Fruit fly (Drosophila melanogaster) whole organism, pupa: ENCODE measurements around the gene CG14551.

Experiments used
- CG10348 ChIP-seq: fragments of 200-800 bp; sonication (Bioruptor generic); IDR thresholded peaks from 2 replicates; pipeline ENCODE4 v1.3.6; 2022; ENCODE audit warnings: missing biosample characterization, missing genetic modification characterization
- CG12605 ChIP-seq: fragments of 200-800 bp; sonication (Bioruptor generic); IDR thresholded peaks from 2 replicates; pipeline ENCODE4 v1.3.6; 2022; ENCODE audit warnings: missing biosample characterization, missing genetic modification characterization
- CG13204 ChIP-seq: fragments of 200-800 bp; sonication (Bioruptor generic); optimal IDR thresholded peaks from 2 replicates; lab custom pipeline; 2018; ENCODE audit warnings: missing biosample characterization, mild to moderate bottlenecking, missing genetic modification characterization, moderate library complexity
- CG14655 ChIP-seq: fragments of 200-800 bp; sonication (Bioruptor generic); optimal IDR thresholded peaks from 3 replicates; lab custom pipeline; 2017; ENCODE audit warnings: mild to moderate bottlenecking, missing biosample characterization, missing genetic modification reagents, missing genetic modification characterization
- CG15710 ChIP-seq: fragments of 200-800 bp; sonication (Bioruptor generic); optimal IDR thresholded peaks from 2 replicates; lab custom pipeline; 2018; ENCODE audit warnings: missing biosample characterization, mild to moderate bottlenecking, missing genetic modification characterization, moderate library complexity
- CG17806 ChIP-seq: fragments of 200-800 bp; sonication (Bioruptor generic); optimal IDR thresholded peaks from 2 replicates; lab custom pipeline; 2018; ENCODE audit warnings: missing biosample characterization, mild to moderate bottlenecking, missing genetic modification characterization, moderate library complexity
- CG32121 ChIP-seq: fragments of 200-800 bp; sonication (Bioruptor generic); IDR thresholded peaks from 2 replicates; pipeline ENCODE4 v1.3.6; 2022; ENCODE audit warnings: missing biosample characterization, missing genetic modification characterization
- CG34367 ChIP-seq: fragments of 200-800 bp; sonication (Bioruptor generic); optimal IDR thresholded peaks from 2 replicates; lab custom pipeline; 2018; ENCODE audit warnings: missing biosample characterization, mild to moderate bottlenecking, missing genetic modification characterization
- CG4496 ChIP-seq: fragments of 200-800 bp; sonication (Bioruptor generic); IDR thresholded peaks from 3 replicates; pipeline ENCODE4 v1.3.6; 2022; ENCODE audit warnings: missing biosample characterization, missing genetic modification characterization
- CG8159 ChIP-seq: fragments of 200-800 bp; sonication (Bioruptor generic); optimal IDR thresholded peaks from 3 replicates; lab custom pipeline; 2018; ENCODE audit warnings: missing biosample characterization, mild to moderate bottlenecking, missing genetic modification characterization, moderate library complexity
- CG8301 ChIP-seq: fragments of 200-800 bp; sonication (Bioruptor generic); optimal IDR thresholded peaks from 2 replicates; lab custom pipeline; 2018; ENCODE audit warnings: missing biosample characterization, mild to moderate bottlenecking, missing genetic modification characterization
- CG9948 ChIP-seq: fragments of 200-800 bp; sonication (Bioruptor generic); optimal IDR thresholded peaks from 2 replicates; lab custom pipeline; 2018; ENCODE audit warnings: missing biosample characterization, mild to moderate bottlenecking, missing genetic modification characterization, moderate library complexity
- D1 ChIP-seq: fragments of 200-800 bp; sonication (Bioruptor generic); optimal IDR thresholded peaks from 2 replicates; lab custom pipeline; 2018; ENCODE audit warnings: missing biosample characterization, mild to moderate bottlenecking, missing genetic modification characterization, moderate library complexity
- EcR ChIP-seq: fragments of 200-800 bp; sonication (Bioruptor generic); optimal IDR thresholded peaks from 3 replicates; lab custom pipeline; 2019; ENCODE audit warnings: missing biosample characterization, missing genetic modification characterization, mild to moderate bottlenecking, moderate library complexity, missing genetic modification reagents
- Ets98B ChIP-seq: fragments of 200-800 bp; sonication (Bioruptor generic); IDR thresholded peaks from 2 replicates; pipeline ENCODE4 v1.3.6; 2022; ENCODE audit warnings: missing biosample characterization, missing genetic modification characterization
- Pif1A ChIP-seq: fragments of 200-800 bp; sonication (Bioruptor generic); optimal IDR thresholded peaks from 3 replicates; lab custom pipeline; 2016; ENCODE audit warnings: missing biosample characterization, missing genetic modification characterization
- Pif1B ChIP-seq: fragments of 200-800 bp; sonication (Bioruptor generic); optimal IDR thresholded peaks from 3 replicates; lab custom pipeline; 2016; ENCODE audit warnings: missing biosample characterization, missing genetic modification characterization
- Snoo ChIP-seq: fragments of 200-800 bp; sonication (Bioruptor generic); optimal IDR thresholded peaks from 3 replicates; lab custom pipeline; 2017; ENCODE audit warnings: missing biosample characterization, mild to moderate bottlenecking, missing genetic modification characterization, inconsistent platforms
- fd96Ca ChIP-seq: fragments of 200-800 bp; sonication (Bioruptor generic); IDR thresholded peaks from 3 replicates; pipeline ENCODE4 v1.3.6; 2022; ENCODE audit warnings: missing biosample characterization, missing genetic modification characterization
- gl ChIP-seq: fragments of 200-800 bp; sonication (Bioruptor generic); optimal IDR thresholded peaks from 2 replicates; lab custom pipeline; 2018; ENCODE audit warnings: missing biosample characterization, mild to moderate bottlenecking, missing genetic modification characterization
- rn ChIP-seq: fragments of 200-800 bp; sonication (Bioruptor generic); IDR thresholded peaks from 2 replicates; pipeline ENCODE4 v1.3.6; 2022; ENCODE audit warnings: missing biosample characterization, missing genetic modification characterization

Gene CG14551

dm6 chr3R:26064708-26065107 is 1.9 kb upstream of the CG14551 start:
- no peak for TF ChIP-seq CG15710 (tag; lab: Kevin White, UChicago)
- TF ChIP-seq CG13204: peak; percentile 66

dm6 chr3R:26059195-26059594 is 3.6 kb downstream of the CG14551 start, which contains the start of the genes RpL34a and Trmt61:
Gene RpL34a, minus strand, starts transcription at chr3R:26059267.
Gene Trmt61, plus strand, starts transcription at chr3R:26059496.
- TF ChIP-seq CG8159 (tag; lab: Kevin White, UChicago) (peak; percentile 60), Pif1A (GFP tag; lab: Kevin White, UChicago) (peak; percentile 77), Snoo (tag; lab: Kevin White, UChicago) (peak; percentile 86), CG4496 (GFP tag; lab: Robert Waterston, UW) (peak; percentile 71; the same call in 2 of the 3 replicates), Pif1B (GFP tag; lab: Kevin White, UChicago) (peak; percentile 52), Ets98B (peak; percentile 42; the same call in 1 of the 2 replicates), CG9948 (tag; lab: Kevin White, UChicago) (peak; percentile 32), rn (no peak), CG14655 (GFP tag; lab: Kevin White, UChicago) (no peak), gl (tag; lab: Kevin White, UChicago) (peak; percentile 57), D1 (tag; lab: Kevin White, UChicago) (no peak), CG32121 (GFP tag; lab: Robert Waterston, UW) (peak; percentile 52; the same call in 1 of the 2 replicates), CG10348 (GFP tag; lab: Robert Waterston, UW) (no peak), CG34367 (peak; percentile 70), CG15710 (tag; lab: Kevin White, UChicago) (peak; percentile 66), CG17806 (peak; percentile 36), CG8301 (tag; lab: Kevin White, UChicago) (peak; percentile 58), fd96Ca (no peak), CG12605 (GFP tag; lab: Robert Waterston, UW) (peak; percentile 68; the same call in 1 of the 2 replicates), CG13204 (peak; percentile 12)
- TF ChIP-seq, all 21 proteins: peak for 15

- TF ChIP-seq CG8301 (tag; lab: Kevin White, UChicago) (no peak), CG12605 (GFP tag; lab: Robert Waterston, UW) (no peak), CG13204 (no peak)
These were observed 4.7 kb downstream of the CG14551 start, which contains the start of the genes PIG-P and Tcs6 for dm6 chr3R:26058066-26058465. Gene PIG-P, minus strand, starts transcription at chr3R:26058223. Gene Tcs6, minus strand, starts transcription at chr3R:26058223.

- TF ChIP-seq CG9948 (tag; lab: Kevin White, UChicago): no peak
- TF ChIP-seq Ets98B: no peak
- no peak for TF ChIP-seq Pif1A (GFP tag; lab: Kevin White, UChicago)
- no peak for TF ChIP-seq gl (tag; lab: Kevin White, UChicago)
- TF ChIP-seq D1 (tag; lab: Kevin White, UChicago): no peak
- TF ChIP-seq CG34367: no peak
- TF ChIP-seq CG14655 (GFP tag; lab: Kevin White, UChicago): no peak
- TF ChIP-seq CG12605 (GFP tag; lab: Robert Waterston, UW): no peak
- no peak for TF ChIP-seq CG4496 (GFP tag; lab: Robert Waterston, UW)
- TF ChIP-seq Pif1B (GFP tag; lab: Kevin White, UChicago): no peak
These were observed 6.4 kb downstream of the CG14551 start, which contains the start of the genes Sld5 and CG14543 for dm6 chr3R:26056381-26056780. Gene Sld5, minus strand, starts transcription at chr3R:26056547. Gene CG14543, plus strand, starts transcription at chr3R:26056630.

dm6 chr3R:26055214-26055632 is 7.6 kb downstream of the CG14551 start, which contains the start of gene Cmpk:
Gene Cmpk, minus strand, starts transcription at chr3R:26055438.
- TF ChIP-seq CG9948 (tag; lab: Kevin White, UChicago) (peak; percentile 1), rn (no peak), CG13204 (no peak), CG32121 (GFP tag; lab: Robert Waterston, UW) (peak; percentile 64), CG15710 (tag; lab: Kevin White, UChicago) (peak; percentile 33), gl (tag; lab: Kevin White, UChicago) (peak; percentile 47), D1 (tag; lab: Kevin White, UChicago) (no peak), CG17806 (no peak), CG4496 (GFP tag; lab: Robert Waterston, UW) (peak; percentile 59; the same call in 1 of the 3 replicates), Pif1B (GFP tag; lab: Kevin White, UChicago) (no peak), fd96Ca (no peak; the same call in 2 of the 3 replicates), Snoo (tag; lab: Kevin White, UChicago) (peak; percentile 83), CG14655 (GFP tag; lab: Kevin White, UChicago) (no peak), Ets98B (peak; percentile 70), CG12605 (GFP tag; lab: Robert Waterston, UW) (peak; percentile 53; the same call in 1 of the 2 replicates), CG8301 (tag; lab: Kevin White, UChicago) (no peak), CG34367 (peak; percentile 14), EcR (GFP tag; lab: Kevin White, UChicago) (peak; percentile 66), Pif1A (GFP tag; lab: Kevin White, UChicago) (no peak), CG10348 (GFP tag; lab: Robert Waterston, UW) (no peak), CG8159 (tag; lab: Kevin White, UChicago) (peak; percentile 47)

- TF ChIP-seq CG4496 (GFP tag; lab: Robert Waterston, UW) (no peak), CG34367 (peak; percentile 26), CG9948 (tag; lab: Kevin White, UChicago) (peak; percentile 47), CG15710 (tag; lab: Kevin White, UChicago) (peak; percentile 53), CG10348 (GFP tag; lab: Robert Waterston, UW) (0 out of 2 replicates have a peak, but pooled peaks have one; percentile 27), CG13204 (no peak), CG17806 (peak; percentile 24), Snoo (tag; lab: Kevin White, UChicago) (peak; percentile 7), EcR (GFP tag; lab: Kevin White, UChicago) (no peak)
These were observed 10.5 kb downstream of the CG14551 start, which contains the start of the genes Exo84 and Vps2 for dm6 chr3R:26052150-26052908. Gene Exo84, minus strand, starts transcription at chr3R:26052257. Gene Vps2, plus strand, starts transcription at chr3R:26052821.
